Worm (Caenorhabditis elegans): ENCODE data around the gene F02C12.2.
"Not testable (repeated sequence)": the region's sequence is repeated elsewhere in the genome, so short reads cannot be mapped to it uniquely, and the experiment has no call there.

ce11 chrX:13428755-13429154, 29.6 kb upstream of the F02C12.2 start, which contains the start of gene fkh-4:
- TF ChIP-seq unc-39 (tag; optimal IDR thresholded peaks at IDR 0.05); M03D4.4 (tag; optimal IDR thresholded peaks at IDR 0.05); lsy-2 (tag; optimal IDR thresholded peaks at IDR 0.05); unc-62 (GFP tag; optimal IDR thresholded peaks at IDR 0.05): not testable (repeated sequence)
